Worm (Caenorhabditis elegans): ENCODE measurements around the gene nspd-4.

- no peak for TF ChIP-seq nhr-120 (GFP tag; IDR thresholded peaks at IDR 0.05)
- no peak for TF ChIP-seq rec-8 (tag; optimal IDR thresholded peaks at IDR 0.05)
- no peak for TF ChIP-seq attf-6 (GFP tag; IDR thresholded peaks at IDR 0.05)
- no peak for TF ChIP-seq ceh-79 (tag; optimal IDR thresholded peaks at IDR 0.05)
- no peak for TF ChIP-seq madf-8 (GFP tag; conservative IDR thresholded peaks at IDR 0.05)
- no peak for TF ChIP-seq ama-1 (optimal IDR thresholded peaks at IDR 0.05)
- TF ChIP-seq ama-1 (GFP tag; optimal IDR thresholded peaks at IDR 0.05), result no peak
Measured at ce11 chrII:4818780-4819179, 23.6 kb upstream of the nspd-4 start.
